Fruit fly (Drosophila melanogaster) whole organism, prepupa: Measurements from ENCODE around the gene btl.

Experiments
- Blimp-1 ChIP-seq: fragments of 200-800 bp; sonication (Bioruptor generic); optimal IDR thresholded peaks from 3 replicates; lab custom pipeline; 2017; ENCODE audit warnings: missing biosample characterization, missing genetic modification characterization, mild to moderate bottlenecking, moderate library complexity, missing genetic modification reagents
- CG10631 ChIP-seq: fragments of 200-800 bp; sonication (Bioruptor generic); optimal IDR thresholded peaks from 2 replicates; lab custom pipeline; 2016; ENCODE audit warnings: missing biosample characterization, missing genetic modification characterization
- CG10669 ChIP-seq: fragments of 200-800 bp; sonication (Bioruptor generic); optimal IDR thresholded peaks from 3 replicates; lab custom pipeline; 2018; ENCODE audit warnings: missing biosample characterization, mild to moderate bottlenecking, missing genetic modification characterization, moderate library complexity
- CG11294 ChIP-seq: fragments of 200-800 bp; sonication (Bioruptor generic); IDR thresholded peaks from 2 replicates; pipeline ENCODE4 v1.3.6; 2022; ENCODE audit warnings: missing biosample characterization, missing genetic modification characterization
- CG11762 ChIP-seq: fragments of 200-800 bp; sonication (Bioruptor generic); optimal IDR thresholded peaks from 3 replicates; lab custom pipeline; 2016; ENCODE audit warnings: missing biosample characterization, missing genetic modification characterization; ENCODE audit not compliant: insufficient read depth
- CG11902 ChIP-seq: fragments of 200-800 bp; sonication (Bioruptor generic); optimal IDR thresholded peaks from 3 replicates; lab custom pipeline; 2016; ENCODE audit warnings: missing biosample characterization, missing genetic modification characterization
- CG15336 ChIP-seq: fragments of 200-800 bp; sonication (Bioruptor generic); IDR thresholded peaks from 2 replicates; pipeline ENCODE4 v1.3.6; 2022; ENCODE audit warnings: missing biosample characterization, missing genetic modification characterization
- CG1621 ChIP-seq: fragments of 200-800 bp; sonication (Bioruptor generic); optimal IDR thresholded peaks from 3 replicates; lab custom pipeline; 2018; ENCODE audit warnings: missing biosample characterization, mild to moderate bottlenecking, missing genetic modification characterization
- CG16779 ChIP-seq: fragments of 200-800 bp; sonication (Bioruptor generic); optimal IDR thresholded peaks from 3 replicates; lab custom pipeline; 2017; ENCODE audit warnings: missing biosample characterization, mild to moderate bottlenecking, missing genetic modification characterization
- CG3032 ChIP-seq: fragments of 200-800 bp; optimal IDR thresholded peaks from 2 replicates; lab custom pipeline; 2019; ENCODE audit warnings: missing biosample characterization, mild to moderate bottlenecking, missing genetic modification characterization, moderate library complexity
- CG32006 ChIP-seq: fragments of 200-800 bp; sonication (Bioruptor generic); optimal IDR thresholded peaks from 3 replicates; lab custom pipeline; 2017; ENCODE audit warnings: missing biosample characterization, mild to moderate bottlenecking, missing genetic modification characterization
- CG3919 ChIP-seq: fragments of 200-800 bp; sonication (Bioruptor generic); optimal IDR thresholded peaks from 3 replicates; lab custom pipeline; 2016; ENCODE audit warnings: missing biosample characterization, missing genetic modification characterization
- CG6163 ChIP-seq: fragments of 200-800 bp; sonication (Bioruptor generic); IDR thresholded peaks from 3 replicates; pipeline ENCODE4 v1.3.6; 2022; ENCODE audit warnings: missing biosample characterization, missing genetic modification characterization
- CG6276 ChIP-seq: fragments of 200-800 bp; sonication (Bioruptor generic); optimal IDR thresholded peaks from 2 replicates; lab custom pipeline; 2017; ENCODE audit warnings: missing biosample characterization, mild to moderate bottlenecking, missing genetic modification characterization
- CG6792 ChIP-seq: fragments of 200-800 bp; sonication (Bioruptor generic); optimal IDR thresholded peaks from 3 replicates; lab custom pipeline; 2016; ENCODE audit warnings: missing biosample characterization, missing genetic modification characterization
- CG6808 ChIP-seq: fragments of 200-800 bp; sonication (Bioruptor generic); optimal IDR thresholded peaks from 3 replicates; lab custom pipeline; 2017; ENCODE audit warnings: missing biosample characterization, missing genetic modification characterization, mild to moderate bottlenecking, moderate library complexity, missing genetic modification reagents
- CG6854 ChIP-seq: fragments of 200-800 bp; sonication (Bioruptor generic); optimal IDR thresholded peaks from 2 replicates; lab custom pipeline; 2017; ENCODE audit warnings: missing biosample characterization, mild to moderate bottlenecking, missing genetic modification characterization
- CG7368 ChIP-seq: fragments of 200-800 bp; sonication (Bioruptor generic); optimal IDR thresholded peaks from 3 replicates; lab custom pipeline; 2016; ENCODE audit warnings: missing biosample characterization, missing genetic modification characterization
- CG8119 ChIP-seq: fragments of 200-800 bp; sonication (Bioruptor generic); IDR thresholded peaks from 3 replicates; pipeline ENCODE4 v1.3.6; 2022; ENCODE audit warnings: missing biosample characterization, missing genetic modification characterization
- CG8319 ChIP-seq: fragments of 200-800 bp; sonication (Bioruptor generic); optimal IDR thresholded peaks from 3 replicates; lab custom pipeline; 2016; ENCODE audit warnings: missing biosample characterization, missing genetic modification characterization
- CG8632 ChIP-seq: fragments of 200-800 bp; sonication (Bioruptor generic); optimal IDR thresholded peaks from 3 replicates; lab custom pipeline; 2016; ENCODE audit warnings: missing biosample characterization, missing genetic modification characterization
- CG9139 ChIP-seq: fragments of 200-800 bp; sonication (Bioruptor generic); optimal IDR thresholded peaks from 3 replicates; lab custom pipeline; 2017; ENCODE audit warnings: missing biosample characterization, mild to moderate bottlenecking, missing genetic modification characterization
- Eip75B ChIP-seq: fragments of 200-800 bp; sonication (Bioruptor generic); optimal IDR thresholded peaks from 3 replicates; lab custom pipeline; 2016; ENCODE audit warnings: missing biosample characterization, missing genetic modification characterization
- Eip78C ChIP-seq: fragments of 200-800 bp; sonication (Bioruptor generic); peaks from one replicate; lab custom pipeline; 2016; ENCODE audit warnings: missing biosample characterization, missing genetic modification characterization
- Ets96B ChIP-seq: fragments of 200-800 bp; optimal IDR thresholded peaks from 2 replicates; lab custom pipeline; 2019; ENCODE audit warnings: missing biosample characterization, mild to moderate bottlenecking, missing genetic modification characterization, moderate library complexity
- Gug ChIP-seq: fragments of 200-800 bp; sonication (Bioruptor generic); IDR thresholded peaks from 2 replicates; pipeline ENCODE4 v1.3.6; 2022; ENCODE audit warnings: missing biosample characterization, missing genetic modification characterization
- Hr38 ChIP-seq: sonication (Bioruptor generic); optimal IDR thresholded peaks from 2 replicates; lab custom pipeline; 2016; ENCODE audit warnings: missing biosample characterization, missing genetic modification characterization
- Hr39 ChIP-seq: fragments of 200-800 bp; sonication (Bioruptor generic); optimal IDR thresholded peaks from 2 replicates; lab custom pipeline; 2016; ENCODE audit warnings: missing biosample characterization, missing genetic modification characterization
- Lpt ChIP-seq: fragments of 200-800 bp; sonication (Bioruptor generic); optimal IDR thresholded peaks from 3 replicates; lab custom pipeline; 2016; ENCODE audit warnings: missing biosample characterization, missing genetic modification characterization
- Met ChIP-seq: fragments of 200-800 bp; sonication (Bioruptor generic); optimal IDR thresholded peaks from 3 replicates; lab custom pipeline; 2016; ENCODE audit warnings: missing biosample characterization, missing genetic modification characterization
- OdsH ChIP-seq: fragments of 200-800 bp; sonication (Bioruptor generic); optimal IDR thresholded peaks from 3 replicates; lab custom pipeline; 2016; ENCODE audit warnings: missing biosample characterization, missing genetic modification characterization
- Smox ChIP-seq: fragments of 200-800 bp; sonication (Bioruptor generic); optimal IDR thresholded peaks from 3 replicates; lab custom pipeline; 2016; ENCODE audit warnings: missing biosample characterization, missing genetic modification characterization
- Sox14 ChIP-seq: fragments of 200-800 bp; sonication (Bioruptor generic); optimal IDR thresholded peaks from 3 replicates; lab custom pipeline; 2016; ENCODE audit warnings: missing biosample characterization, missing genetic modification characterization
- Sox15 ChIP-seq: fragments of 200-800 bp; sonication (Bioruptor generic); optimal IDR thresholded peaks from 3 replicates; lab custom pipeline; 2016; ENCODE audit warnings: missing biosample characterization, missing genetic modification characterization
- cyc ChIP-seq: fragments of 200-800 bp; sonication (Bioruptor generic); optimal IDR thresholded peaks from 3 replicates; lab custom pipeline; 2016; ENCODE audit warnings: missing biosample characterization, missing genetic modification characterization
- dsx ChIP-seq: fragments of 200-800 bp; optimal IDR thresholded peaks from 3 replicates; lab custom pipeline; 2019; ENCODE audit warnings: missing biosample characterization, mild to moderate bottlenecking, missing genetic modification characterization, moderate library complexity; ENCODE audit not compliant: poor library complexity, severe bottlenecking
- eg ChIP-seq: fragments of 200-800 bp; sonication (Bioruptor generic); IDR thresholded peaks from 3 replicates; pipeline ENCODE4 v1.3.6; 2022; ENCODE audit warnings: missing biosample characterization, missing genetic modification characterization
- esn ChIP-seq: fragments of 200-800 bp; sonication (Bioruptor generic); optimal IDR thresholded peaks from 2 replicates; lab custom pipeline; 2016; ENCODE audit warnings: missing biosample characterization, mild to moderate bottlenecking, missing genetic modification characterization, moderate library complexity
- fd59A ChIP-seq: fragments of 200-800 bp; sonication (Bioruptor generic); optimal IDR thresholded peaks from 2 replicates; lab custom pipeline; 2017; ENCODE audit warnings: missing biosample characterization, mild to moderate bottlenecking, missing genetic modification characterization, missing genetic modification reagents
- fkh ChIP-seq: fragments of 200-800 bp; sonication (Bioruptor generic); optimal IDR thresholded peaks from 3 replicates; lab custom pipeline; 2017; ENCODE audit warnings: missing biosample characterization, mild to moderate bottlenecking, missing genetic modification characterization, moderate library complexity
- lz ChIP-seq: fragments of 200-800 bp; sonication (Bioruptor generic); optimal IDR thresholded peaks from 3 replicates; lab custom pipeline; 2016; ENCODE audit warnings: missing biosample characterization, missing genetic modification characterization
- net ChIP-seq: fragments of 200-800 bp; sonication (Bioruptor generic); optimal IDR thresholded peaks from 3 replicates; lab custom pipeline; 2016; ENCODE audit warnings: missing biosample characterization, missing genetic modification characterization
- ss ChIP-seq, 2 experiments: fragments of 200-800 bp; sonication (Bioruptor generic); optimal IDR thresholded peaks; 2 replicates in 1 of 2; 3 replicates in 1 of 2; lab custom pipeline; 2017 to 2018; ENCODE audit warnings: mild to moderate bottlenecking in 2 of 2, missing biosample characterization in 2 of 2, missing genetic modification characterization in 2 of 2, moderate library complexity in 1 of 2
- svp ChIP-seq: fragments of 200-800 bp; sonication (Bioruptor generic); peaks from one replicate; lab custom pipeline; 2016; ENCODE audit warnings: missing biosample characterization, missing genetic modification characterization
- topi ChIP-seq: fragments of 200-800 bp; sonication (Bioruptor generic); optimal IDR thresholded peaks from 3 replicates; lab custom pipeline; 2016; ENCODE audit warnings: missing biosample characterization, missing genetic modification characterization
- vri ChIP-seq: fragments of 200-800 bp; sonication (Bioruptor generic); optimal IDR thresholded peaks from 3 replicates; lab custom pipeline; 2016; ENCODE audit warnings: missing biosample characterization, mild to moderate bottlenecking, missing genetic modification characterization

Gene btl

dm6 chr3L:14050944-14051548 is 24.5 kb upstream of the btl start, which contains the start of gene CG6833 (continued):
- peak; percentile 85 for TF ChIP-seq Hr39 (GFP tag; lab: Kevin White, UChicago)
- TF ChIP-seq CG10631 (GFP tag; lab: Kevin White, UChicago) = peak; percentile 60
- TF ChIP-seq CG11294 (GFP tag; lab: Robert Waterston, UW) = peak; percentile 28; the same call in 1 of the 2 replicates
- peak; percentile 53 for TF ChIP-seq CG7368 (GFP tag; lab: Kevin White, UChicago)
- peak; percentile 15 for TF ChIP-seq CG6792
- peak; percentile 71 for TF ChIP-seq eg (GFP tag; lab: Robert Waterston, UW)
- TF ChIP-seq topi (GFP tag; lab: Kevin White, UChicago) = peak; percentile 73
- peak; percentile 79 for TF ChIP-seq svp
- TF ChIP-seq OdsH = peak; percentile 57
- TF ChIP-seq Gug (GFP tag; lab: Robert Waterston, UW) = no peak
- no peak for TF ChIP-seq vri
- TF ChIP-seq Sox15 = peak; percentile 51
- no peak for TF ChIP-seq Hr38 (GFP tag; lab: Kevin White, UChicago)
- TF ChIP-seq Eip75B = peak; percentile 45
- no peak for TF ChIP-seq Blimp-1 (GFP tag; lab: Kevin White, UChicago)
- TF ChIP-seq net (GFP tag; lab: Kevin White, UChicago) = peak; percentile 54
- TF ChIP-seq cyc (GFP tag; lab: Kevin White, UChicago) = peak; percentile 87
- TF ChIP-seq lz (GFP tag; lab: Kevin White, UChicago) = peak; percentile 75
- peak; percentile 68 for TF ChIP-seq CG11902 (GFP tag; lab: Kevin White, UChicago)
- TF ChIP-seq Met (GFP tag; lab: Kevin White, UChicago) = peak; percentile 65
- peak; percentile 44 for TF ChIP-seq Ets96B (tag; lab: Kevin White, UChicago)
- no peak for TF ChIP-seq fd59A (GFP tag; lab: Kevin White, UChicago)
- TF ChIP-seq dsx (GFP tag; lab: Kevin White, UChicago) = peak; percentile 11
- TF ChIP-seq CG11762 (GFP tag; lab: Kevin White, UChicago) = peak; percentile 32
- peak; percentile 56 for TF ChIP-seq CG10669 (GFP tag; lab: Kevin White, UChicago)
- peak; percentile 13 for TF ChIP-seq CG8632 (GFP tag; lab: Kevin White, UChicago)
- peak; percentile 67 for TF ChIP-seq CG3032 (tag; lab: Kevin White, UChicago)
- peak; percentile 47 for TF ChIP-seq CG8319 (GFP tag; lab: Kevin White, UChicago)
- TF ChIP-seq, all 60 proteins: peak for 44

DNA sequence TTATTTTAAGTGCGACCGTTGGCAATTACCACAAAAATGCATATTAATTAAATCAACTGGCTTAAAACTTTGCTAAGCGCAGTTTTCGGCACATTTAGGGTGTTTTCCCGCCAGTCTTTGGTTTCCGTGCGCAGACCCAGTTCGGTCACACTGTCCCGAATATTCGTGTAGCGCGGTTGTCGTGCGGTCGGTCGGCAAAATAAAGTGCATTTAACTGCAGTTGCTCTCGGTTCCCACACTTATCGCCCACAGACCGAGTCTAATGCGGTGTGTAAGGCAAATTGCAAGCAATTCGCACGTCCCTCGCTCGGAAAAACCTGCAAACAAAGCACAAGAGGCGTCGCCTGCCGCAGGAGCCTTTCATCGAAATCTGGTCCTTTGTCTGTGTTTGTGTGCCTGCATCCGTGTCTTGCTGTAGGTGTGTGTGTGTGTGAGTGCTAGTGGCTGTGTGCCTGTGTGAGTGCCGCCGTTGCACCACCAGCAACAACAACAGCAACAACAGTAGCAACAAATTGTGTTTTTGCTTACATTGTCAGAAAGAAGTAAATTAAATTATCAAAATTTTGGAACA is 22.4 kb upstream of the btl start, which contains the start of the genes CG13484 and Frl:
Gene CG13484, minus strand, starts transcription at position 7 of the 571 bp plus-strand sequence.
Gene Frl, plus strand, starts transcription at position 143 of the 571 bp plus-strand sequence.
- TF ChIP-seq CG3032 (tag; lab: Kevin White, UChicago) (peak; percentile 20), CG6163 (GFP tag; lab: Robert Waterston, UW) (no peak), svp (no peak), CG16779 (peak; percentile 43), eg (GFP tag; lab: Robert Waterston, UW) (peak; percentile 44; the same call in 1 of the 3 replicates), CG6854 (GFP tag; lab: Kevin White, UChicago) (peak; percentile 78), Lpt (GFP tag; lab: Kevin White, UChicago) (peak; percentile 27), fkh (GFP tag; lab: Kevin White, UChicago) (peak; percentile 25), Sox14 (peak; percentile 78), CG9139 (GFP tag; lab: Kevin White, UChicago) (peak; percentile 48), Smox (GFP tag; lab: Kevin White, UChicago) (peak; percentile 6), CG6792 (peak; percentile 10), CG10669 (GFP tag; lab: Kevin White, UChicago) (no peak), Eip78C (GFP tag; lab: Kevin White, UChicago) (peak; percentile 90), topi (GFP tag; lab: Kevin White, UChicago) (peak; percentile 47), CG3919 (peak; percentile 45), CG32006 (peak; percentile 10), CG15336 (GFP tag; lab: Robert Waterston, UW) (peak; percentile 37; the same call in 1 of the 2 replicates), CG10631 (GFP tag; lab: Kevin White, UChicago) (no peak), CG6808 (GFP tag; lab: Kevin White, UChicago) (peak; percentile 44), cyc (GFP tag; lab: Kevin White, UChicago) (peak; percentile 27), esn (GFP tag; lab: Kevin White, UChicago) (peak; percentile 40), CG6276 (GFP tag; lab: Kevin White, UChicago) (no peak), CG8119 (GFP tag; lab: Robert Waterston, UW) (peak; percentile 55; the same call in 2 of the 3 replicates), ss (GFP tag; optimal IDR thresholded peaks at IDR 0.05; lab: Kevin White, UChicago) (peak; percentile 52 to 69), CG1621 (tag; lab: Kevin White, UChicago) (peak; percentile 36), OdsH (no peak), Eip75B (peak; percentile 37), lz (GFP tag; lab: Kevin White, UChicago) (peak; percentile 2), Met (GFP tag; lab: Kevin White, UChicago) (no peak), Hr39 (GFP tag; lab: Kevin White, UChicago) (peak; percentile 1), dsx (GFP tag; lab: Kevin White, UChicago) (peak; percentile 72), Ets96B (tag; lab: Kevin White, UChicago) (peak; percentile 14)
